Fruit fly (Drosophila melanogaster): Measurements from ENCODE around the gene Gr2a.
A peak's percentile ranks its signal among the peaks of the same experiment; 100 is the strongest.

Gene Gr2a

dm6 chrX:1470562-1470961 lies 18.3 kb downstream of the Gr2a start, which contains the start of gene pck (continued):
- TF ChIP-seq CG11902 (GFP tag; optimal IDR thresholded peaks at IDR 0.05) (peak; percentile 11), CG8319 (GFP tag; optimal IDR thresholded peaks at IDR 0.05) (peak; percentile 35), Sox15 (GFP tag; optimal IDR thresholded peaks at IDR 0.05) (peak; percentile 8), CG10669 (GFP tag; optimal IDR thresholded peaks at IDR 0.05) (no peak), salr (GFP tag; optimal IDR thresholded peaks at IDR 0.05) (peak in 1 of 2 experiments; percentile 24), CG4318 (GFP tag; optimal IDR thresholded peaks at IDR 0.05) (no peak), dac (GFP tag; optimal IDR thresholded peaks at IDR 0.05) (no peak), net (GFP tag; optimal IDR thresholded peaks at IDR 0.05) (peak; percentile 52), CG3032 (tag; optimal IDR thresholded peaks at IDR 0.05) (peak; percentile 23), CG31627 (GFP tag; optimal IDR thresholded peaks at IDR 0.05) (peak; percentile 67), esn (GFP tag; optimal IDR thresholded peaks at IDR 0.05) (peak; percentile 76)

DNA sequence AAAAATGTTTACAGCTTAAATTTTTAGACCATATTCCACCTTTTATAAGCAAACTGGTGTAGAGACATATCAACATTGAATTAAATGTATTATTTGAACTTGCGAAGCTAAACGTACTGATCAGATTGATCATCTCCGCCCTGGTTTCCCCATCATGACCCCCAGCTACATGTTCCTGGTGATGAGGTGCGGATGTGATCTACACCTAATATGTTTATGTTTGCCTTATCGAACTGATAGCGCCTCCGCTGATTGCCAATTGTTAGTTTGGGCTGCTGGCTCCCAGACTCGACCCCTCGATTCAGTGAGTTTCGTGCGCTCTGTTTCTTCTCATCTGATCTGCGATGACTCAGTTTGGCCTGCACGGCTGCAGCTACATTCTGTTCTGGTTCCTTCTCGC lies 20.0 kb downstream of the Gr2a start, which contains the start of gene CG14780:
TSS of gene CG14780 (plus strand) at position 301 of the 400 bp plus-strand sequence.
- TF ChIP-seq Eip78C (GFP tag), result no peak
- no peak for TF ChIP-seq fd85E (GFP tag; optimal IDR thresholded peaks at IDR 0.05)
- no peak for TF ChIP-seq Sox15 (GFP tag; optimal IDR thresholded peaks at IDR 0.05)
- TF ChIP-seq pdm3 (GFP tag; optimal IDR thresholded peaks at IDR 0.05), result no peak
- TF ChIP-seq Blimp-1 (GFP tag; optimal IDR thresholded peaks at IDR 0.05), result no peak
- no peak for TF ChIP-seq CG6792 (GFP tag; optimal IDR thresholded peaks at IDR 0.05)

DNA sequence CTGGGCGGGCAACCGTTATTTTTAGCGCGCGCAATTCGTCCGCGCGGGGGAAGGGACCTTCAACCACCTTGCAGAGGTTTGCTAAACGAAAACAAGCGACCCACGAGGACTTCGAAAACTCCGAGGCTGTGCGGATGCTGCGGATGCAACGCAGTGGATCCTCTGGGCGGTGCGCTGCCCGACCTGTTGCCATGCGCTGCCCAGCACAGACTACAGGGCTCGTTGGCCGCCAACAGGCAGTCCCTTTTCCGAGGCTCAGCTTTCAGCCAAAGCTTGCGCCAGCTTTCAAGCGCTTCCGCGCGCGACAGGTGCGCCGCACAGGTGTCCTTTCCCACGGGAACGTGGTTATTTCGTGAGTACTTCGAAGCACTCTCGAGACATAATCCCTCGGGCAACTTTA lies 24.2 kb downstream of the Gr2a start:
- TF ChIP-seq cyc (GFP tag; optimal IDR thresholded peaks at IDR 0.05) (no peak), CG6854 (GFP tag; optimal IDR thresholded peaks at IDR 0.05) (no peak), CG7368 (GFP tag; optimal IDR thresholded peaks at IDR 0.05) (no peak), CG34406 (GFP tag; optimal IDR thresholded peaks at IDR 0.05) (no peak), Blimp-1 (GFP tag; optimal IDR thresholded peaks at IDR 0.05) (no peak), dsx (GFP tag; optimal IDR thresholded peaks at IDR 0.05; ENCODE audit: poor library complexity, severe bottlenecking) (no peak), CG10631 (GFP tag; optimal IDR thresholded peaks at IDR 0.05) (no peak), CG32006 (GFP tag; optimal IDR thresholded peaks at IDR 0.05) (no peak), Sox15 (GFP tag; optimal IDR thresholded peaks at IDR 0.05) (no peak), CG1621 (tag; optimal IDR thresholded peaks at IDR 0.05) (no peak), dac (GFP tag; optimal IDR thresholded peaks at IDR 0.05) (no peak), Eip78C (GFP tag) (no peak), pdm3 (GFP tag; optimal IDR thresholded peaks at IDR 0.05) (no peak), CG6276 (GFP tag; optimal IDR thresholded peaks at IDR 0.05) (no peak), spab (GFP tag; optimal IDR thresholded peaks at IDR 0.05) (no peak)

dm6 chrX:1476848-1477247 lies 24.6 kb downstream of the Gr2a start, which contains the start of the genes Rab27 and mei-38:
Gene Rab27 (minus strand): TSS chrX:1476974.
Gene mei-38 (plus strand): TSS chrX:1477063.
- no peak for TF ChIP-seq Gug (GFP tag; IDR thresholded peaks at IDR 0.05)
- TF ChIP-seq Smox (GFP tag; optimal IDR thresholded peaks at IDR 0.05), result no peak
- no peak for TF ChIP-seq salr (GFP tag; optimal IDR thresholded peaks at IDR 0.05)
- peak; percentile 24 for TF ChIP-seq topi (GFP tag; optimal IDR thresholded peaks at IDR 0.05)
- no peak for TF ChIP-seq CG3919 (GFP tag; optimal IDR thresholded peaks at IDR 0.05)
- peak; percentile 12 for TF ChIP-seq cyc (GFP tag; optimal IDR thresholded peaks at IDR 0.05)
- TF ChIP-seq fkh (GFP tag; optimal IDR thresholded peaks at IDR 0.05), result no peak
- peak; percentile 8 for TF ChIP-seq lz (GFP tag; optimal IDR thresholded peaks at IDR 0.05)
- no peak for TF ChIP-seq Lpt (GFP tag; optimal IDR thresholded peaks at IDR 0.05)
- peak; percentile 24 for TF ChIP-seq CG31627 (GFP tag; optimal IDR thresholded peaks at IDR 0.05)
- peak; percentile 52 for TF ChIP-seq Sox14 (GFP tag; optimal IDR thresholded peaks at IDR 0.05)
- TF ChIP-seq Sox15 (GFP tag; optimal IDR thresholded peaks at IDR 0.05), result no peak
- peak; percentile 14 for TF ChIP-seq esn (GFP tag; optimal IDR thresholded peaks at IDR 0.05)

Data from whole organism, prepupa.